Worm (Caenorhabditis elegans): ENCODE data around the gene T28C12.2.

- no peak for TF ChIP-seq lin-39 (tag; optimal IDR thresholded peaks at IDR 0.05)
- TF ChIP-seq unc-55 (GFP tag; optimal IDR thresholded peaks at IDR 0.05): no peak
- no peak for TF ChIP-seq nhr-11 (tag; optimal IDR thresholded peaks at IDR 0.05)
- TF ChIP-seq mdl-1 (tag; optimal IDR thresholded peaks at IDR 0.05): no peak
- TF ChIP-seq elt-3 (tag; optimal IDR thresholded peaks at IDR 0.05): no peak
- TF ChIP-seq nhr-77 (tag; optimal IDR thresholded peaks at IDR 0.05): no peak
- no peak for TF ChIP-seq ama-1 (optimal IDR thresholded peaks at IDR 0.05)
- no peak for TF ChIP-seq zag-1 (tag; optimal IDR thresholded peaks at IDR 0.05)
- no peak for TF ChIP-seq blmp-1 (tag; optimal IDR thresholded peaks at IDR 0.05; ENCODE audit: insufficient read depth)
- no peak for TF ChIP-seq snpc-4 (tag; optimal IDR thresholded peaks at IDR 0.05)
These were observed 42.7 kb upstream of the T28C12.2 start, which contains the start of gene srn-1 for ce11 chrV:6286343-6286742.

Data from whole organism, L2 larva.